Worm (Caenorhabditis elegans): Measurements from ENCODE around the gene K08C7.6.

- TF ChIP-seq ztf-29 (GFP tag; IDR thresholded peaks at IDR 0.05) (no peak), flt-1 (GFP tag; IDR thresholded peaks at IDR 0.05) (no peak), med-1 (GFP tag; optimal IDR thresholded peaks at IDR 0.05; ENCODE audit: insufficient read depth) (no peak), cog-1 (tag; optimal IDR thresholded peaks at IDR 0.05) (no peak)
Observed at ce11 chrIV:10716348-10716747, 30.7 kb upstream of the K08C7.6 start, which contains the start of gene ncx-3.
